Worm (Caenorhabditis elegans) whole organism, L4 larva: ENCODE data around the gene B0348.2.

Source experiments
- R02D3.7 ChIP-seq: fragments of 150-350 bp; sonication (generic microtip); optimal IDR thresholded peaks from 3 replicates; lab custom pipeline; 2014; ENCODE audit warnings: missing biosample characterization, missing genetic modification characterization
- T20F7.1 ChIP-seq: fragments of 200-800 bp; sonication (Bioruptor generic); optimal IDR thresholded peaks from 2 replicates; lab custom pipeline; 2018; ENCODE audit warnings: mild to moderate bottlenecking, missing genetic modification characterization, missing compliant biosample characterization
- aly-2 ChIP-seq: sonication (generic microtip); optimal IDR thresholded peaks from 2 replicates; lab custom pipeline; 2018; ENCODE audit warnings: missing biosample characterization, missing genetic modification characterization
- ama-1 ChIP-seq: fragments of 150-350 bp; optimal IDR thresholded peaks from 2 replicates; lab custom pipeline; 2014; ENCODE audit warnings: inconsistent platforms, mixed read lengths
- egl-27 ChIP-seq: sonication (generic microtip); optimal IDR thresholded peaks from 3 replicates; lab custom pipeline; 2017; ENCODE audit warnings: missing biosample characterization, missing genetic modification reagents, missing genetic modification characterization
- gei-8 ChIP-seq: fragments of 200-800 bp; sonication (Bioruptor generic); optimal IDR thresholded peaks from 2 replicates; lab custom pipeline; 2018; ENCODE audit warnings: mild to moderate bottlenecking, missing genetic modification characterization, missing compliant biosample characterization
- lim-7 ChIP-seq: fragments of 200-800 bp; sonication (Bioruptor generic); IDR thresholded peaks from 2 replicates; pipeline ENCODE4 v1.3.6; 2022; ENCODE audit warnings: missing genetic modification characterization, missing compliant biosample characterization
- lsy-2 ChIP-seq, 2 experiments: fragments of 150-350 bp in 1 of 2; sonication (generic microtip) in 1 of 2; optimal IDR thresholded peaks; 2 replicates each; lab custom pipeline; 2014 to 2017; ENCODE audit warnings: missing biosample characterization in 2 of 2, missing genetic modification characterization in 2 of 2
- mes-2 ChIP-seq: sonication (generic microtip); optimal IDR thresholded peaks from 2 replicates; lab custom pipeline; 2016; ENCODE audit warnings: missing genotype, mild to moderate bottlenecking, missing genetic modification characterization, missing compliant biosample characterization; ENCODE audit not compliant: poor library complexity, severe bottlenecking
- nhr-237 ChIP-seq: sonication (generic microtip); optimal IDR thresholded peaks from 2 replicates; lab custom pipeline; 2017; ENCODE audit warnings: missing biosample characterization, missing genetic modification characterization
- unc-62 ChIP-seq, 3 experiments: fragments of 150-350 bp in 1 of 3; sonication (generic microtip); optimal IDR thresholded peaks in 2 of 3; peaks in 1 of 3; 1 replicate in 1 of 3; 2 replicates in 2 of 3; lab custom pipeline; 2014 to 2017; ENCODE audit warnings: missing biosample characterization in 3 of 3, missing genetic modification characterization in 3 of 3, missing genetic modification reagents in 3 of 3, missing genotype in 1 of 3
- zag-1 ChIP-seq: fragments of 150-350 bp; optimal IDR thresholded peaks from 2 replicates; lab custom pipeline; 2014; ENCODE audit warnings: missing biosample characterization, missing genetic modification characterization
- ztf-11 ChIP-seq: fragments of 150-350 bp; optimal IDR thresholded peaks from 2 replicates; lab custom pipeline; 2014; ENCODE audit warnings: missing biosample characterization, missing genetic modification characterization

DNA sequence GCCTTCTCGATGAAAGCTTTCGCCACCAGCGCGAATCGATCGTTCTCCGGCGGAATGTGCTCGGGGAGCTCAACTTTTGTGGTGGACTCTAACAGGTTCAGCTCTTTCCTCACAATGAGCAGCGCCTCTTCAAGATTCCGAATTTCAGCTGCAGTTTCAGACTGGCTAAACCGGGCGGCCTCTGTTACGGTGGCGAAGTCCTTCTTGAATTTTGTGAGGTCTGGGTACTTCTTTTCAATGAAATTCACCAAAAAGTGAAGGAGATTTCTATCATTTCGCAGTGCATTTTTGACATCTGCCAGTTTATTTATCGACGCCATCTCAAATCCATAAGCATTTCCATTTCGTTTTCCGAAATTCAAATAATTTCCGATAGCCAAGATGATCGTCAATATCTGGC, 21.4 kb downstream of the B0348.2 start:
- TF ChIP-seq gei-8 (GFP tag; lab: Kevin White, UChicago) (no peak), R02D3.7 (tag; lab: Kevin White, UChicago) (no peak), ama-1 (lab: Kevin White, UChicago) (no peak), T20F7.1 (GFP tag; lab: Kevin White, UChicago) (no peak), ztf-11 (no peak), lim-7 (GFP tag; lab: Robert Waterston, UW) (no peak), egl-27 (tag; lab: Kevin White, UChicago) (no peak), unc-62 (GFP tag; optimal IDR thresholded peaks at IDR 0.05 in 1 of 2; lab: Kevin White, UChicago) (peak in 1 of 2 experiments; percentile 95), unc-62 (tag; optimal IDR thresholded peaks at IDR 0.05; lab: Kevin White, UChicago) (no peak), mes-2 (tag; lab: Kevin White, UChicago) (no peak), aly-2 (tag; lab: Kevin White, UChicago) (no peak), lsy-2 (tag; optimal IDR thresholded peaks at IDR 0.05; lab: Kevin White, UChicago) (no peak), nhr-237 (no peak), zag-1 (tag; lab: Kevin White, UChicago) (no peak)
